2 fruit fly cellular contexts compared by ENCODE assay signal in the genomic region with DNA sequence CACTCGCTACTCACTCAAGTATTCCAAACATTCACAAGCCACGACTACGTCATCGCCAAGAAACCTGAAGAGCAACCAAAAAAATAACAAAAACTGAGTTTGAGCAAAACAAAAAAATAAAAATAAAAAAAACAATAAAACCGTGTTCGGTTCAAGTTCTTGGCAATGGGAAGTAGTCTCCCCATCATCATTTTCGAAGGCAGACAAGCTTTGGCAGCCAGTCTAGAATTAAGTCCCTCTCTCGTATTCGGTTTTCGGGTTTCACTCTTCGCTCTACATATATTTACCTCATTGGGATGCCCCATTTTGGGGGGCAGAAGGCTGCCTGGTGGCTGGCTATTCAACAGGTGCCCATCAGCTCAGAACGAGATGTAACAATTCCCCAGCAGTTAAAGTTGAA.
TF ChIP-seq lines count a peak whose summit lies in the region.

No protein-coding gene starts in this region.

TF ChIP-seq in whole organism, embryonic, 481 proteins besides CTCF, POLR2A, EP300 and RAD21 (continued from another document):
- peak; percentile 47 for TF ChIP-seq mirr (GFP tag; optimal IDR thresholded peaks at IDR 0.05; lab: Kevin White, UChicago)
- peak; percentile 82 for TF ChIP-seq CG12769 (tag; optimal IDR thresholded peaks at IDR 0.05; lab: Kevin White, UChicago)
- peak; percentile 31 for TF ChIP-seq Deaf1 (tag; optimal IDR thresholded peaks at IDR 0.05; lab: Kevin White, UChicago)
- TF ChIP-seq Dbx (GFP tag; IDR thresholded peaks at IDR 0.05; lab: Robert Waterston, UW) = 0 out of 3 replicates have a peak, but pooled peaks have one; percentile 12
- TF ChIP-seq CG4730 (GFP tag; IDR thresholded peaks at IDR 0.05; lab: Robert Waterston, UW) = peak; percentile 7; the same call in 1 of the 2 replicates
- TF ChIP-seq CG10959 (GFP tag; IDR thresholded peaks at IDR 0.05; lab: Robert Waterston, UW) = no peak
- no peak for TF ChIP-seq kni (GFP tag; optimal IDR thresholded peaks at IDR 0.05; lab: Kevin White, UChicago)
- TF ChIP-seq CG7963 (GFP tag; IDR thresholded peaks at IDR 0.05; lab: Robert Waterston, UW; ENCODE audit: partially characterized antibody) = 0 out of 3 replicates have a peak, but pooled peaks have one; percentile 27
- peak; percentile 28; the same call in 1 of the 2 replicates for TF ChIP-seq CG32532 (GFP tag; IDR thresholded peaks at IDR 0.05; lab: Robert Waterston, UW)
- peak in 1 of 2 experiments; percentile 25 for TF ChIP-seq bsh (GFP tag; optimal IDR thresholded peaks at IDR 0.05; lab: Kevin White, UChicago)
- TF ChIP-seq Trl (optimal IDR thresholded peaks at IDR 0.05; lab: Kevin White, UChicago) = peak in 1 of 2 experiments; percentile 39
- no peak for TF ChIP-seq Trl (GFP tag; optimal IDR thresholded peaks at IDR 0.05; lab: Kevin White, UChicago)
- peak; percentile 77 for TF ChIP-seq CG13894 (tag; optimal IDR thresholded peaks at IDR 0.05; lab: Kevin White, UChicago)
- peak; percentile 81 for TF ChIP-seq sd (tag; optimal IDR thresholded peaks at IDR 0.05; lab: Kevin White, UChicago)
- peak; percentile 20 for TF ChIP-seq ftz-f1 (GFP tag; optimal IDR thresholded peaks at IDR 0.05; lab: Kevin White, UChicago)
- TF ChIP-seq sc (optimal IDR thresholded peaks at IDR 0.05; lab: Kevin White, UChicago) = no peak
- no peak for TF ChIP-seq sc (GFP tag; optimal IDR thresholded peaks at IDR 0.05; lab: Kevin White, UChicago)
TF ChIP-seq in whole organism, embryonic: peak in this region for 21.

TF ChIP-seq in whole organism, prepupa, 60 proteins besides CTCF, POLR2A, EP300 and RAD21 (continued from another document):
- TF ChIP-seq pdm3 (GFP tag; optimal IDR thresholded peaks at IDR 0.05; lab: Kevin White, UChicago) = peak; percentile 27
- no peak for TF ChIP-seq Hr4 (GFP tag; optimal IDR thresholded peaks at IDR 0.05; lab: Kevin White, UChicago)
- no peak for TF ChIP-seq CG8319 (GFP tag; optimal IDR thresholded peaks at IDR 0.05; lab: Kevin White, UChicago)
- TF ChIP-seq Sox15 (GFP tag; optimal IDR thresholded peaks at IDR 0.05; lab: Kevin White, UChicago) = no peak
- peak; percentile 16; the same call in 1 of the 2 replicates for TF ChIP-seq CG15336 (GFP tag; IDR thresholded peaks at IDR 0.05; lab: Robert Waterston, UW)
- TF ChIP-seq Gug (GFP tag; IDR thresholded peaks at IDR 0.05; lab: Robert Waterston, UW) = no peak
- no peak for TF ChIP-seq fd85E (GFP tag; optimal IDR thresholded peaks at IDR 0.05; lab: Kevin White, UChicago)
- TF ChIP-seq topi (GFP tag; optimal IDR thresholded peaks at IDR 0.05; lab: Kevin White, UChicago) = no peak
- TF ChIP-seq Blimp-1 (GFP tag; optimal IDR thresholded peaks at IDR 0.05; lab: Kevin White, UChicago) = no peak
- no peak for TF ChIP-seq salr (GFP tag; optimal IDR thresholded peaks at IDR 0.05; lab: Kevin White, UChicago)
- TF ChIP-seq acj6 (GFP tag; optimal IDR thresholded peaks at IDR 0.05; lab: Kevin White, UChicago) = no peak
- TF ChIP-seq CG9139 (GFP tag; optimal IDR thresholded peaks at IDR 0.05; lab: Kevin White, UChicago) = peak; percentile 97
- no peak; the same call in none of the 3 replicates for TF ChIP-seq CG6163 (GFP tag; IDR thresholded peaks at IDR 0.05; lab: Robert Waterston, UW)
- peak; percentile 97 to 99 for TF ChIP-seq ss (GFP tag; optimal IDR thresholded peaks at IDR 0.05; lab: Kevin White, UChicago)
- no peak for TF ChIP-seq CG11762 (GFP tag; optimal IDR thresholded peaks at IDR 0.05; lab: Kevin White, UChicago; ENCODE audit: insufficient read depth)
- no peak for TF ChIP-seq Met (GFP tag; optimal IDR thresholded peaks at IDR 0.05; lab: Kevin White, UChicago)
- peak; percentile 19 for TF ChIP-seq CG3919 (GFP tag; optimal IDR thresholded peaks at IDR 0.05; lab: Kevin White, UChicago)
- no peak for TF ChIP-seq CG6792 (GFP tag; optimal IDR thresholded peaks at IDR 0.05; lab: Kevin White, UChicago)
- TF ChIP-seq fkh (GFP tag; optimal IDR thresholded peaks at IDR 0.05; lab: Kevin White, UChicago) = no peak
- peak; percentile 77 for TF ChIP-seq CG1621 (tag; optimal IDR thresholded peaks at IDR 0.05; lab: Kevin White, UChicago)
- TF ChIP-seq fd59A (GFP tag; optimal IDR thresholded peaks at IDR 0.05; lab: Kevin White, UChicago) = no peak
- TF ChIP-seq CG6808 (GFP tag; optimal IDR thresholded peaks at IDR 0.05; lab: Kevin White, UChicago) = peak; percentile 92
- no peak for TF ChIP-seq Sox102F (GFP tag; optimal IDR thresholded peaks at IDR 0.05; lab: Kevin White, UChicago)
- TF ChIP-seq lz (GFP tag; optimal IDR thresholded peaks at IDR 0.05; lab: Kevin White, UChicago) = no peak
- TF ChIP-seq Lpt (GFP tag; optimal IDR thresholded peaks at IDR 0.05; lab: Kevin White, UChicago) = no peak
- no peak for TF ChIP-seq dac (GFP tag; optimal IDR thresholded peaks at IDR 0.05; lab: Kevin White, UChicago)
- TF ChIP-seq CG6854 (GFP tag; optimal IDR thresholded peaks at IDR 0.05; lab: Kevin White, UChicago) = peak; percentile 58
- no peak for TF ChIP-seq CG16779 (tag; optimal IDR thresholded peaks at IDR 0.05; lab: Kevin White, UChicago)
- TF ChIP-seq CG10631 (GFP tag; optimal IDR thresholded peaks at IDR 0.05; lab: Kevin White, UChicago) = no peak
- TF ChIP-seq CG34406 (GFP tag; optimal IDR thresholded peaks at IDR 0.05; lab: Kevin White, UChicago) = peak; percentile 18
- no peak for TF ChIP-seq CG6276 (GFP tag; optimal IDR thresholded peaks at IDR 0.05; lab: Kevin White, UChicago)
- peak; percentile 89 for TF ChIP-seq dsx (GFP tag; optimal IDR thresholded peaks at IDR 0.05; lab: Kevin White, UChicago; ENCODE audit: poor library complexity, severe bottlenecking)
- TF ChIP-seq svp (GFP tag; lab: Kevin White, UChicago) = no peak
- TF ChIP-seq net (GFP tag; optimal IDR thresholded peaks at IDR 0.05; lab: Kevin White, UChicago) = no peak
- TF ChIP-seq Smox (GFP tag; optimal IDR thresholded peaks at IDR 0.05; lab: Kevin White, UChicago) = no peak
TF ChIP-seq in whole organism, prepupa: peak in this region for 21.
